Fruit fly (Drosophila melanogaster): ENCODE measurements around the gene mat.
A peak's percentile ranks its signal among the peaks of the same experiment; 100 is the strongest.

The mat gene

DNA sequence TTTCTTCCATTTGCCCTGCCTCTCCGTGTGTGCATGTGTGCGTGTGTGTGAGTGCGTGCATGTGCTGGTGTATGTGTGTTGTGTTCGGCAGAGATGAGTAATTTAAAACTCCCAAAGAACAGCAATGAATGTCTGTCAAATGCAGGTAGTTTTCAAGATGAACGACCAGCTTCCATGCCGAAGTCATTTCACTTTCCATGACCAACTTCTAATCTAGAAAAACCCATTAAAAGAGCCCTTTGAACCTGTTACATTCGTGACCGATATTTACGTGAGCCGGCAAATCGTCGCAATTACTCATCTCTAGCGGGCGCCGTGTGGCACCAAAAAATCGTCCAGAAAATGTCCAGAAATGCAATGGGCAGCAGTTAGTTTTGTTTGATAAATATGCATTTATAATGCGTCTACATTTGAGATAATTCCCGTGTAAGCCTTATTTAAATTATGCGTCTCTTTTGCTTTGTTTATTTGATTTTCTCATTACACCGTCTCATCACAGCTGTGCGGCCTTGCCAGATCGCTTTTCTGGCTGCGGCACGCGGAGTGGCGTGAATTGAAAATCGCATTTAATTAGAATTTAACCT, 30.2 kb upstream of the mat start:
- TF ChIP-seq cnc (optimal IDR thresholded peaks at IDR 0.05) = no peak
- peak; percentile 21 for TF ChIP-seq CG7101 (tag; optimal IDR thresholded peaks at IDR 0.05)
- TF ChIP-seq kay (GFP tag; ENCODE audit: borderline replicate concordance) = no peak
- TF ChIP-seq Mnt (GFP tag; optimal IDR thresholded peaks at IDR 0.05) = peak; percentile 55
- peak; percentile 1 for TF ChIP-seq pad (GFP tag; optimal IDR thresholded peaks at IDR 0.05)
- TF ChIP-seq CG5204 (GFP tag; optimal IDR thresholded peaks at IDR 0.05) = no peak
- TF ChIP-seq CG7045 (GFP tag; optimal IDR thresholded peaks at IDR 0.05) = no peak
- TF ChIP-seq CG1620 (GFP tag; optimal IDR thresholded peaks at IDR 0.05) = peak; percentile 10
- peak; percentile 57 for TF ChIP-seq Hr96 (GFP tag; optimal IDR thresholded peaks at IDR 0.05)
- TF ChIP-seq ovo (GFP tag; optimal IDR thresholded peaks at IDR 0.05) = no peak
- TF ChIP-seq CG11617 (GFP tag; optimal IDR thresholded peaks at IDR 0.05) = peak; percentile 47
- TF ChIP-seq toe (GFP tag; optimal IDR thresholded peaks at IDR 0.05) = peak; percentile 75
- no peak for TF ChIP-seq Clk (GFP tag; optimal IDR thresholded peaks at IDR 0.05)
- TF ChIP-seq cic (GFP tag; optimal IDR thresholded peaks at IDR 0.05) = no peak
- TF ChIP-seq Crg-1 (GFP tag; optimal IDR thresholded peaks at IDR 0.05) = peak; percentile 35
- peak; percentile 15 for TF ChIP-seq CG33017 (tag; optimal IDR thresholded peaks at IDR 0.05)
- TF ChIP-seq bab1 (GFP tag; optimal IDR thresholded peaks at IDR 0.05) = no peak
- TF ChIP-seq CG12768 (GFP tag; optimal IDR thresholded peaks at IDR 0.05) = peak; percentile 28
- TF ChIP-seq CG14711 (tag; optimal IDR thresholded peaks at IDR 0.05) = peak; percentile 30
- peak; percentile 22 for TF ChIP-seq tj (GFP tag; optimal IDR thresholded peaks at IDR 0.05)

DNA sequence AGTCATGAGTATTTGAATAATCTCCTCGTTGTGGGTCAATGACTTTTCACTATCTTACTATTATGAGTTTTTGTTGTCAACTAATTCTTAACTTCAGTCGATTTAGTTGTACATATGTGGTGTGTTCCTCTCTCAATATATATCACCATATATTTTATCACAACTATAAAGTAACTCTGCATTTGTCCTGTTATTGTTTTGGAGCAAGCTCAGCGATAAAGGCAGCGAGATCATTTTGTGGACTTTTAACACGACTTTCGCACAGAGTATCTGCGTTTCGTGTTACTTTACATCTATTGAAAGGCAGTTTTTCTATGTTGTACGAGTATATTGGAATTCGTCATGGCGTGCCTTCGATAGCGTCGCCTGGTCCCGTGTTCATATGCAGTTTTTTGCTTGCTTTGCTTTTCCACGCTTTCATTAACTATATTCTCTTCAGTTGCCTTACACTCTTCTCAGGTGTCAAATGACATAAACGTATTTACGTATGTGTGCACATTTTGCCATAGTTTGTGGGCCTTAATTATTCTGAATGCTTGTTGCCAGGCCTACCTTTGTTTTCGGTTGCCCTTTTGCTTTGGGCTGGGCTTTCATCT, 27.2 kb upstream of the mat start:
- TF ChIP-seq ovo (GFP tag; optimal IDR thresholded peaks at IDR 0.05) (no peak), CG12768 (GFP tag; optimal IDR thresholded peaks at IDR 0.05) (no peak), Mnt (GFP tag; optimal IDR thresholded peaks at IDR 0.05) (no peak), CG7045 (GFP tag; optimal IDR thresholded peaks at IDR 0.05) (no peak), kay (GFP tag; ENCODE audit: borderline replicate concordance) (peak; percentile 47), Crg-1 (GFP tag; optimal IDR thresholded peaks at IDR 0.05) (no peak), tj (GFP tag; optimal IDR thresholded peaks at IDR 0.05) (peak; percentile 92), cnc (optimal IDR thresholded peaks at IDR 0.05) (no peak), Clk (GFP tag; optimal IDR thresholded peaks at IDR 0.05) (no peak), CG1620 (GFP tag; optimal IDR thresholded peaks at IDR 0.05) (no peak), CG14711 (tag; optimal IDR thresholded peaks at IDR 0.05) (peak; percentile 59), CG7101 (tag; optimal IDR thresholded peaks at IDR 0.05) (no peak), bab1 (GFP tag; optimal IDR thresholded peaks at IDR 0.05) (peak; percentile 25), pad (GFP tag; optimal IDR thresholded peaks at IDR 0.05) (no peak)

DNA sequence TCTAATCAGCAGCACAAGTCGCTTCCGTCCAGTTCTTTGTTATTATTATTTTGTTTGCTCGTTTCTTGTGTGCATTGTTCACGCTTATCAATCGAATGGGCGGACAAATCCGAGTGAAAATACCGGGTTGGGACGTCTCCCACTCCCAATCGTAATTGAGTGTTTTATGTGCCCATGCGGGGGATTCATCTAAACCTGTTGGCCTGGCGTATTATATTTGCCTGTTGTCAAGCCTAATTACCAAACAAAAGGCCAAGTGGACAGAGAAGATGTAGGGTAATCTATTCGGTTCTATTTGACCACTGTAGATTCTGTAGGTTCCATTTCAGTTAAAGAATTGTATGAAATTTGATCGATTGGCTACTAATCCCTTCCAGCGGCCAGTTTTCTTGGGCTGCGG, 26.6 kb upstream of the mat start:
- TF ChIP-seq ovo (GFP tag; optimal IDR thresholded peaks at IDR 0.05) = no peak
- TF ChIP-seq pad (GFP tag; optimal IDR thresholded peaks at IDR 0.05) = no peak
- no peak for TF ChIP-seq bab1 (GFP tag; optimal IDR thresholded peaks at IDR 0.05)
- TF ChIP-seq Crg-1 (GFP tag; optimal IDR thresholded peaks at IDR 0.05) = no peak
- TF ChIP-seq CG7101 (tag; optimal IDR thresholded peaks at IDR 0.05) = no peak
- TF ChIP-seq CG7045 (GFP tag; optimal IDR thresholded peaks at IDR 0.05) = no peak
- no peak for TF ChIP-seq CG1620 (GFP tag; optimal IDR thresholded peaks at IDR 0.05)
- no peak for TF ChIP-seq Clk (GFP tag; optimal IDR thresholded peaks at IDR 0.05)
- TF ChIP-seq cnc (optimal IDR thresholded peaks at IDR 0.05) = no peak
- no peak for TF ChIP-seq tj (GFP tag; optimal IDR thresholded peaks at IDR 0.05)
- TF ChIP-seq CG12768 (GFP tag; optimal IDR thresholded peaks at IDR 0.05) = no peak
- TF ChIP-seq kay (GFP tag; ENCODE audit: borderline replicate concordance) = no peak
- no peak for TF ChIP-seq CG5204 (GFP tag; optimal IDR thresholded peaks at IDR 0.05)
- TF ChIP-seq CG33017 (tag; optimal IDR thresholded peaks at IDR 0.05) = no peak
- no peak for TF ChIP-seq toe (GFP tag; optimal IDR thresholded peaks at IDR 0.05)
- TF ChIP-seq cic (GFP tag; optimal IDR thresholded peaks at IDR 0.05) = no peak
- TF ChIP-seq Mnt (GFP tag; optimal IDR thresholded peaks at IDR 0.05) = no peak
- no peak for TF ChIP-seq Hr96 (GFP tag; optimal IDR thresholded peaks at IDR 0.05)
- no peak for TF ChIP-seq CG11617 (GFP tag; optimal IDR thresholded peaks at IDR 0.05)

DNA sequence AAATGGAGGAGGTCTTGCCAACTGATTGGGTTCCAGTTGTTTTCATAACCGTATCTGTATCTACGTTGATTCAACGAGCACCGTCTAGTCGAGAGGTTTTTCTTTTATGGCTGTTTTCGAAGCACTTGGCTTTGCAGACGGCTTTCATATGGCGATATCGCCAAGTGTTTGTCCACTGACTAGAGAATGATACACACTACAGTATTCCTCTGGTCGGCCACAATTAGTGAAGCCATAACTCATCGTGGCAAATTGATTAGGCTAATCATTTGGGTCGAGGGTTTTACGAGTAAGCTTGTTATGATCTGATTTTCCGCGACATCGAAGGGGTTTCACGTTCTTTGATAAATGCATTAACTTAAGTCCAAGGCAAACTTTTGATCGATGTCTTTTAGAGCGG, 26.0 kb upstream of the mat start:
- TF ChIP-seq cic (GFP tag; optimal IDR thresholded peaks at IDR 0.05) (peak; percentile 87), tj (GFP tag; optimal IDR thresholded peaks at IDR 0.05) (no peak), CG12768 (GFP tag; optimal IDR thresholded peaks at IDR 0.05) (peak; percentile 48), kay (GFP tag; ENCODE audit: borderline replicate concordance) (peak; percentile 27)

DNA sequence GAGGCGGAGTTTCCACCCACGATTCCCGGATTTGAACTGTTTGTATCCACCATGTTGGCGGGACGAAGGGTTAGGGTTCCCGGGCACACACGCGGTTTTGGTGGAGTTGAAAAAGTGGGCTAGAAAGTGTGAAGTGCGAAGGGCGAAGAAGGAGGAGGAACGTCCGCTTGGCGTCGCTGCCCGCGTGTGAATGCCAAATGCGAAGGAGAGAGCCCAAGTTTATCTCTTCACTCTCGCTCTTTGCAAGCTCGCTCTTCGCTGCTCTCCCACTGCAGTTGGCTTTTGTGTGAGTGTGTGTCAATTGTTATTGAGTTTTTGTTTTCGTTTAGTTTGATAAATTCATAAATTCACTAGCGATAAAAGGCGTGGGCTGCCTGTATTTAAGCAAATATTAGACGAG, 21.8 kb upstream of the mat start:
- TF ChIP-seq Mnt (GFP tag; optimal IDR thresholded peaks at IDR 0.05) (peak; percentile 21), Hr96 (GFP tag; optimal IDR thresholded peaks at IDR 0.05) (peak; percentile 10), bab1 (GFP tag; optimal IDR thresholded peaks at IDR 0.05) (peak; percentile 44), cic (GFP tag; optimal IDR thresholded peaks at IDR 0.05) (no peak), CG1620 (GFP tag; optimal IDR thresholded peaks at IDR 0.05) (peak; percentile 16), CG12768 (GFP tag; optimal IDR thresholded peaks at IDR 0.05) (no peak)

DNA sequence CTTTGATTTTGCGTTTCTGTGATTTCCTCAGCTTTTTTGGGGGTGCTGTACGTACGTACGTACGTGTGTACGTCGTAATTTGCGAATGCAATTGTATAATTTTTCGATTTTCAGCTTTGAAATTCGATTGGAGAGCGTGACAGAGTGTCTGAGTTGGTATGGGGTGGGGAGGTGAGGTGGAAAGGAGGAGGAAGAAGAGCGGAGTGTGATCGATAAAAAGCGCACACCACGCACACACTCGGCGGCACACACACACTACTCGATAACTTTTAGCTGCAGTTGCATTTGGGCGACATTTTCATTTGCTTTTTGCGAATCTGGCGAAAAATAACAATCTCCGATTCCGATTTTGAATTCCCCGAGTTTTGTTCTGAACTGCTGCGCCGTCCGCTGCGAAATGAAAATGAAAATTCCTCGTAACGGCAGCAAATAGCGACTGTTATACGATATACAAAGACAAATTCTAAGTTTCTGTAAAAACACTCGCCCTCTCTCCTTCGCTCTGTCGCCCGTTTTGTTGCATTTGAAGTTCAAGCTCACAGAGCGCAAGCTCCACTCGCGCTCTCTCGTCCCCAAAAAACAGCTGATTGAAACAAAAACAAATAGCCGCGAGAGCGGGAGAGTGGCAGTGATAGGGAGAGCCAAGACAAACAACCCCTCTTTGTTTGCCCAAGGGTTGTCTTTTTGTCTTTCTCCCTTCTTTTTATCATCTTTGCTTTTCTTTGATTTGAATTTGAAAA, 21.0 kb upstream of the mat start, which contains the start of gene CG13907:
TSS of gene CG13907 (minus strand) at position 518 of the 740 bp plus-strand sequence.
- peak; percentile 35 for TF ChIP-seq CG7101 (tag; optimal IDR thresholded peaks at IDR 0.05)
- peak; percentile 13 for TF ChIP-seq CG11617 (GFP tag; optimal IDR thresholded peaks at IDR 0.05)
- TF ChIP-seq CG1620 (GFP tag; optimal IDR thresholded peaks at IDR 0.05) = peak; percentile 32
- peak; percentile 28 for TF ChIP-seq CG7045 (GFP tag; optimal IDR thresholded peaks at IDR 0.05)
- TF ChIP-seq Hr96 (GFP tag; optimal IDR thresholded peaks at IDR 0.05) = no peak
- peak; percentile 16 for TF ChIP-seq Crg-1 (GFP tag; optimal IDR thresholded peaks at IDR 0.05)
- peak; percentile 10 for TF ChIP-seq pad (GFP tag; optimal IDR thresholded peaks at IDR 0.05)
- TF ChIP-seq kay (GFP tag; ENCODE audit: borderline replicate concordance) = no peak
- TF ChIP-seq cnc (optimal IDR thresholded peaks at IDR 0.05) = no peak
- peak; percentile 17 for TF ChIP-seq toe (GFP tag; optimal IDR thresholded peaks at IDR 0.05)
- no peak for TF ChIP-seq CG5204 (GFP tag; optimal IDR thresholded peaks at IDR 0.05)
- peak; percentile 35 for TF ChIP-seq bab1 (GFP tag; optimal IDR thresholded peaks at IDR 0.05)
- peak; percentile 46 for TF ChIP-seq cic (GFP tag; optimal IDR thresholded peaks at IDR 0.05)
- TF ChIP-seq Mnt (GFP tag; optimal IDR thresholded peaks at IDR 0.05) = peak; percentile 57
- TF ChIP-seq CG33017 (tag; optimal IDR thresholded peaks at IDR 0.05) = peak; percentile 40
- no peak for TF ChIP-seq CG14711 (tag; optimal IDR thresholded peaks at IDR 0.05)
- peak; percentile 92 for TF ChIP-seq tj (GFP tag; optimal IDR thresholded peaks at IDR 0.05)
- TF ChIP-seq ovo (GFP tag; optimal IDR thresholded peaks at IDR 0.05) = peak; percentile 36
- peak; percentile 59 for TF ChIP-seq CG12768 (GFP tag; optimal IDR thresholded peaks at IDR 0.05)
- TF ChIP-seq Clk (GFP tag; optimal IDR thresholded peaks at IDR 0.05) = peak; percentile 56
